Worm (Caenorhabditis elegans) whole organism, L3 larva: ENCODE data around the gene acdh-2.

Source experiments
- ceh-16 ChIP-seq: sonication (generic microtip); optimal IDR thresholded peaks from 2 replicates; lab custom pipeline; 2017; ENCODE audit warnings: missing biosample characterization, missing genetic modification characterization
- ceh-9 ChIP-seq: sonication (generic microtip); optimal IDR thresholded peaks from 2 replicates; lab custom pipeline; 2018; ENCODE audit warnings: missing biosample characterization, missing genetic modification characterization
- daf-12 ChIP-seq: fragments of 150-350 bp; optimal IDR thresholded peaks from 2 replicates; lab custom pipeline; 2014; ENCODE audit warnings: missing biosample characterization, missing genetic modification reagents, missing genetic modification characterization
- egl-5 ChIP-seq: fragments of 150-350 bp; optimal IDR thresholded peaks from 2 replicates; lab custom pipeline; 2017; ENCODE audit warnings: missing biosample characterization, missing genetic modification reagents, missing genetic modification characterization, inconsistent platforms
- elt-1 ChIP-seq: fragments of 150-350 bp; optimal IDR thresholded peaks from 2 replicates; lab custom pipeline; 2014; ENCODE audit warnings: missing biosample characterization, missing genetic modification characterization
- elt-2 ChIP-seq: sonication (generic microtip); optimal IDR thresholded peaks from 2 replicates; lab custom pipeline; 2016; ENCODE audit warnings: missing genetic modification reagents, mild to moderate bottlenecking, missing genetic modification characterization, missing compliant biosample characterization
- elt-3 ChIP-seq, 3 experiments: fragments of 150-350 bp in 1 of 3; sonication (generic microtip) in 2 of 3; optimal IDR thresholded peaks; 2 replicates in 2 of 3; 4 replicates in 1 of 3; lab custom pipeline; 2014 to 2017; ENCODE audit warnings: missing biosample characterization in 3 of 3, missing genetic modification characterization in 3 of 3
- fkh-10 ChIP-seq: sonication (generic microtip); optimal IDR thresholded peaks from 2 replicates; lab custom pipeline; 2017; ENCODE audit warnings: missing biosample characterization, missing genetic modification reagents, missing genetic modification characterization
- fkh-2 ChIP-seq: fragments of 150-350 bp; optimal IDR thresholded peaks from 2 replicates; lab custom pipeline; 2014; ENCODE audit warnings: missing biosample characterization, missing genetic modification reagents, missing genetic modification characterization
- hmg-11 ChIP-seq: sonication (generic microtip); optimal IDR thresholded peaks from 2 replicates; lab custom pipeline; 2016; ENCODE audit warnings: missing genetic modification characterization, missing compliant biosample characterization
- jun-1 ChIP-seq: fragments of 150-350 bp; optimal IDR thresholded peaks from 2 replicates; lab custom pipeline; 2014; ENCODE audit warnings: missing biosample characterization, missing genetic modification reagents, missing genetic modification characterization
- lin-15B ChIP-seq: fragments of 150-350 bp; optimal IDR thresholded peaks from 2 replicates; lab custom pipeline; 2014; ENCODE audit warnings: missing biosample characterization, missing genetic modification characterization
- lin-39 ChIP-seq: fragments of 150-350 bp; optimal IDR thresholded peaks from 2 replicates; lab custom pipeline; 2018; ENCODE audit warnings: missing biosample characterization, missing genetic modification reagents, missing genetic modification characterization
- mml-1 ChIP-seq: fragments of 150-350 bp; sonication (generic microtip); optimal IDR thresholded peaks from 3 replicates; lab custom pipeline; 2014; ENCODE audit warnings: missing biosample characterization, missing genetic modification characterization
- nfya-1 ChIP-seq: sonication (generic microtip); optimal IDR thresholded peaks from 2 replicates; lab custom pipeline; 2017; ENCODE audit warnings: missing genetic modification characterization, mild to moderate bottlenecking, missing compliant biosample characterization, antibody characterized with exemption, moderate library complexity; ENCODE audit not compliant: insufficient read depth
- nhr-11 ChIP-seq: fragments of 150-350 bp; optimal IDR thresholded peaks from 2 replicates; lab custom pipeline; 2014; ENCODE audit warnings: missing biosample characterization, missing genetic modification characterization
- nhr-12 ChIP-seq: fragments of 150-350 bp; optimal IDR thresholded peaks from 2 replicates; lab custom pipeline; 2014; ENCODE audit warnings: missing biosample characterization, missing genetic modification characterization
- nhr-23 ChIP-seq: fragments of 150-350 bp; optimal IDR thresholded peaks from 2 replicates; lab custom pipeline; 2014; ENCODE audit warnings: missing biosample characterization, missing genetic modification reagents, missing genetic modification characterization
- nhr-25 ChIP-seq: sonication (generic microtip); optimal IDR thresholded peaks from 2 replicates; lab custom pipeline; 2017; ENCODE audit warnings: missing biosample characterization, missing genetic modification characterization
- nhr-43 ChIP-seq: sonication (generic microtip); optimal IDR thresholded peaks from 2 replicates; lab custom pipeline; 2016; ENCODE audit warnings: mild to moderate bottlenecking, missing genetic modification characterization, missing compliant biosample characterization; ENCODE audit not compliant: poor library complexity, severe bottlenecking
- nhr-76 ChIP-seq: fragments of 150-350 bp; sonication (generic microtip); optimal IDR thresholded peaks from 5 replicates; lab custom pipeline; 2014; ENCODE audit warnings: missing biosample characterization, missing genetic modification characterization
- nhr-77 ChIP-seq: fragments of 150-350 bp; optimal IDR thresholded peaks from 2 replicates; lab custom pipeline; 2014; ENCODE audit warnings: missing biosample characterization, missing genetic modification characterization
- pha-4 ChIP-seq: fragments of 150-350 bp; optimal IDR thresholded peaks from 2 replicates; lab custom pipeline; 2014; ENCODE audit warnings: missing biosample characterization, missing genetic modification reagents, missing genetic modification characterization
- pqm-1 ChIP-seq: fragments of 150-350 bp; optimal IDR thresholded peaks from 2 replicates; lab custom pipeline; 2017; ENCODE audit warnings: missing biosample characterization, missing genetic modification characterization, inconsistent platforms
- snpc-4 ChIP-seq: fragments of 150-350 bp; optimal IDR thresholded peaks from 2 replicates; lab custom pipeline; 2014; ENCODE audit warnings: missing biosample characterization, missing genetic modification characterization
- tbx-2 ChIP-seq: sonication (generic microtip); optimal IDR thresholded peaks from 2 replicates; lab custom pipeline; 2016; ENCODE audit warnings: mild to moderate bottlenecking, missing genetic modification characterization, missing compliant biosample characterization
- unc-39 ChIP-seq: sonication (generic microtip); optimal IDR thresholded peaks from 4 replicates; lab custom pipeline; 2017; ENCODE audit warnings: missing biosample characterization, missing genetic modification characterization
- unc-62 ChIP-seq: fragments of 150-350 bp; sonication (generic microtip); optimal IDR thresholded peaks from 4 replicates; lab custom pipeline; 2014; ENCODE audit warnings: missing biosample characterization, missing genetic modification reagents, missing genetic modification characterization
- ztf-11 ChIP-seq: fragments of 150-350 bp; optimal IDR thresholded peaks from 2 replicates; lab custom pipeline; 2014; ENCODE audit warnings: missing biosample characterization, missing genetic modification characterization
- ztf-4 ChIP-seq: fragments of 150-350 bp; optimal IDR thresholded peaks from 2 replicates; lab custom pipeline; 2014; ENCODE audit warnings: missing biosample characterization, missing genetic modification characterization

The acdh-2 gene

DNA sequence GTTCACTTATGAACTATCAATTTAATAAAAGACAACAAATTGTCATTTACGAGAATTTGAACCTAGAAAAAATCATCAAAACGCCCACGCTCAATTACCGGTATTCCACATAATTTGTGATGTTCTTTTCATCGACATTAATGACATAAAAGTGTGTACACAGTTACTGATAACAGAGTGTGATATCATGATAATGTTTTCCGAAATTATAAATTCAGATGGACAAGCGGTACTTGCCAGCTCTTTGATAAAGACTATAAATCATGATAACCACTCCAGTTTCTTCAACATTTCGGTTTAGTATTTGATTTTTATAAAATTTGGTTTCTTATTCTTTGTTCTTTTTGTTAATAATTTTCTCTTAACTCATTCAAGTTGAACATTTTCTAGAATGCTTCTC, 38.5 kb upstream of the acdh-2 start, which contains the start of gene lys-8 (continued):
- TF ChIP-seq nhr-11 (tag; lab: Kevin White, UChicago) (no peak), nhr-76 (tag; lab: Kevin White, UChicago) (no peak)

- TF ChIP-seq nfya-1 (tag; lab: Kevin White, UChicago) (no peak), hmg-11 (tag; lab: Kevin White, UChicago) (no peak), nhr-11 (tag; lab: Kevin White, UChicago) (no peak), ztf-4 (no peak), egl-5 (no peak), nhr-76 (tag; lab: Kevin White, UChicago) (no peak), mml-1 (tag; lab: Kevin White, UChicago) (no peak), ztf-11 (tag; lab: Kevin White, UChicago) (no peak), nhr-23 (tag; lab: Kevin White, UChicago) (no peak)
- TF ChIP-seq, all 47 proteins: peak for 0
Observed at ce11 chrII:5582309-5582708, 35.0 kb upstream of the acdh-2 start, which contains the start of gene T25E4.2. TSS of gene T25E4.2 (minus strand) at chrII:5582409.

DNA sequence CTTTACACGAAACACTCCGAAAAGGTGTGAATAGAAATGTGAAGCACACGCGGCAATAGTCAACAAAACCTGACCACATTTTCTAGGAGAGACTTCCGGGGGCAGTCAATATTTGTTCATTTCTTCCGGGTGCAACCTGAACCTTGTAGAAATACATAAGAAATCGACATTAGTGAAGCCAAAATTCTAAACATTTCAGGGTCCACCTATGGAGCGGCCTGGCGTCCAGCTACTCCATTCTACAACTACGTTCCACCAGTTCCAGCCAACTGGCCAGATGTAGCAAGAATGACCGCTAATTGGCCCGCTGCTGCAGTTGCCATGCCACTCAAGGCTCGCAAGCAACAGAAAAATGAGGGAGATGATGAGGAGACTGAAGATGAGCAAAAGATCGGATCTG, 31.9 kb upstream of the acdh-2 start:
- TF ChIP-seq unc-62 (no peak), ztf-11 (tag; lab: Kevin White, UChicago) (no peak), pha-4 (tag; lab: Kevin White, UChicago) (peak; percentile 58)

DNA sequence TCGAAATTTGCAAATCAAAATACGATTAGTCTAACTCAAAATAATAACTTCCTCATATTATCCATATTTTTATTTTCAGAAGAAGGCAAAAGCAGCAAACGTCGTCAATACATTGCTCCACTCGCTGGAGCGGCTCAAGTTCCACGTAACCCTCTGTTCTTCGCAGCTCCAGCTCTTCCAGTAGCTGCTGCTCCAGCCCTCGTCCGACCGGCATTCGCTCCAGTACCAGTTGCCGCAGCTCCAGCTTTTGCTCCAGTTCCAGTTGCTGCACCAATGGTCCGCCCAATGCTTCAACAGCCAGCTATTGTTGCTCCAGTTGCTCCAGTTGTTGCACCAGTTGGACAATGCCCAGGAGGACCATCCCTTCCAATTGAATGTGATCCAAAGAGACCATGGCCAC, 31.4 kb upstream of the acdh-2 start:
- TF ChIP-seq snpc-4 (tag; lab: Kevin White, UChicago) (no peak), pqm-1 (tag; lab: Kevin White, UChicago) (no peak), nhr-77 (tag; lab: Kevin White, UChicago) (no peak), daf-12 (tag; lab: Kevin White, UChicago) (no peak), ceh-16 (tag; lab: Kevin White, UChicago) (no peak), nhr-12 (no peak), nhr-11 (tag; lab: Kevin White, UChicago) (no peak), mml-1 (tag; lab: Kevin White, UChicago) (no peak), egl-5 (no peak), nhr-43 (tag; lab: Kevin White, UChicago) (no peak), tbx-2 (tag; lab: Kevin White, UChicago) (no peak), ztf-11 (tag; lab: Kevin White, UChicago) (no peak), pha-4 (tag; lab: Kevin White, UChicago) (no peak), elt-3 (tag; optimal IDR thresholded peaks at IDR 0.05; lab: Kevin White, UChicago) (no peak), lin-15B (tag; lab: Kevin White, UChicago) (no peak), unc-39 (tag; lab: Kevin White, UChicago) (no peak), nhr-25 (no peak), ceh-9 (tag; lab: Kevin White, UChicago) (no peak)

DNA sequence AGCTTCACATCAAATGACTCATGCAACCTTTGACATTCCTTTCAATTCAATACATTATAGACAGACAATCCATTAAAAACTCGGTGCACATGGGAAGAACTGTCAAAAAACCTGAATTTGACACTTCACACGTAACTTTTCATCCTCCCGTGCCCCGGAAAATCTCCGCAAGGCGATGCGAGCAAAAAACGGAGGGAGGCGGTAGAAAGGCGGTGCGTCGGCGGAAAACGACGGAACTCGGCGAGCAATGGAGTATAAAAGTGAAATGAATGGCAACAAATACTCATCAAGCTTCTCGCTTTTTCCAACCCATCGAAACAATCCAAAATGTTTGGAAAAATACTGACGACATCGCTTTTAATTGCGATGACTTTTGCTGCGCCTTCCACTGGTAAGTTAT, 30.7 kb upstream of the acdh-2 start, which contains the start of gene T25E4.1:
Gene T25E4.1, plus strand, starts transcription at position 301 of the 400 bp plus-strand sequence.
- TF ChIP-seq egl-5 = no peak

DNA sequence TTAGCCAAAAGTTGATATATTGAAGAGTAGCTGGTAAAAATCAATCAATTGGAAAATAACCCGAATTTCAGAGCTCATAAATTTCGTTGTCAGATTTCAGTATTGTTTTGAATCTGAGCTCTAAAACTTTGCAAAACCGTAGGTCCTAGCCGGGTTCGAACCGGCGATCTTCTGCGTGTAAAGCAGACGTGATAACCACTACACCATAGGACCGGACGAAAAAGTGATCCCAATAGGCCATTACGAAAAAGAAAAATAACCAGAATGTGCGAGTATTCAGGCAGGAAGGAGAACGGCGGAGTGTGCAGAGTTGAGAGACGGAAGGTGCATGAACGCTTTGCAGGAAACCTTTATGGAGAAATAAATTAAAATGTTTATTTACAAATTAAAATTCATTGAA, 29.8 kb upstream of the acdh-2 start:
- TF ChIP-seq fkh-2 (tag; lab: Kevin White, UChicago) = no peak
- peak; percentile 61 for TF ChIP-seq nhr-43 (tag; lab: Kevin White, UChicago)
- TF ChIP-seq ceh-16 (tag; lab: Kevin White, UChicago) = no peak
- no peak for TF ChIP-seq elt-1
- peak; percentile 55 for TF ChIP-seq snpc-4 (tag; lab: Kevin White, UChicago)
- TF ChIP-seq lin-39 (tag; lab: Kevin White, UChicago) = peak; percentile 24
- peak; percentile 60 for TF ChIP-seq elt-2 (tag; lab: Kevin White, UChicago)
- no peak for TF ChIP-seq pqm-1 (tag; lab: Kevin White, UChicago)
- TF ChIP-seq nfya-1 (tag; lab: Kevin White, UChicago) = peak; percentile 33
- peak; percentile 47 for TF ChIP-seq jun-1 (tag; lab: Kevin White, UChicago)
- no peak for TF ChIP-seq unc-39 (tag; lab: Kevin White, UChicago)
- TF ChIP-seq pha-4 (tag; lab: Kevin White, UChicago) = peak; percentile 34
- TF ChIP-seq fkh-10 = no peak
